Fruit fly (Drosophila melanogaster) whole organism, embryonic: ENCODE results near the gene Larp7.
A peak's percentile ranks its signal among the peaks of the same experiment; 100 is the strongest.

Experiments
- ATbp ChIP-seq: fragments of 200-800 bp; sonication (Bioruptor generic); optimal IDR thresholded peaks from 2 replicates; lab custom pipeline; 2017; ENCODE audit warnings: missing biosample characterization, mild to moderate bottlenecking, missing genetic modification characterization, missing genetic modification reagents
- Awh ChIP-seq: fragments of 200-800 bp; sonication (Bioruptor generic); IDR thresholded peaks from 2 replicates; pipeline ENCODE4, ENCODE4 v1.3.6; 2022; ENCODE audit warnings: missing biosample characterization, missing genetic modification characterization
- Bgb ChIP-seq: fragments of 200-800 bp; sonication (Bioruptor generic); IDR thresholded peaks from 2 replicates; pipeline ENCODE4 v1.3.6; 2022; ENCODE audit warnings: missing biosample characterization, missing genetic modification characterization; ENCODE audit not compliant: partially characterized antibody
- CG10543 ChIP-seq: fragments of 200-800 bp; sonication (Bioruptor generic); optimal IDR thresholded peaks from 3 replicates; lab custom pipeline; 2017; ENCODE audit warnings: missing biosample characterization, mild to moderate bottlenecking, missing genetic modification characterization, moderate library complexity
- CG12659 ChIP-seq: fragments of 200-800 bp; sonication (Bioruptor generic); optimal IDR thresholded peaks from 3 replicates; lab custom pipeline; 2017; ENCODE audit warnings: mild to moderate bottlenecking, missing biosample characterization, missing genetic modification reagents, missing genetic modification characterization
- CG12769 ChIP-seq: fragments of 200-800 bp; sonication (Bioruptor generic); optimal IDR thresholded peaks from 2 replicates; lab custom pipeline; 2019; ENCODE audit warnings: missing biosample characterization, mild to moderate bottlenecking, missing genetic modification characterization, moderate library complexity
- CG13894 ChIP-seq: fragments of 200-800 bp; sonication (Bioruptor generic); optimal IDR thresholded peaks from 3 replicates; lab custom pipeline; 2018; ENCODE audit warnings: missing biosample characterization, mild to moderate bottlenecking, missing genetic modification characterization, moderate library complexity
- CG18476 ChIP-seq: fragments of 200-800 bp; sonication (Bioruptor generic); optimal IDR thresholded peaks from 2 replicates; lab custom pipeline; 2016; ENCODE audit warnings: missing biosample characterization, mild to moderate bottlenecking, missing genetic modification characterization
- CG31388 ChIP-seq: fragments of 200-800 bp; sonication (Bioruptor generic); optimal IDR thresholded peaks from 2 replicates; lab custom pipeline; 2016; ENCODE audit warnings: missing biosample characterization, missing genetic modification characterization
- CG3163 ChIP-seq: fragments of 200-800 bp; sonication (Bioruptor generic); optimal IDR thresholded peaks from 3 replicates; lab custom pipeline; 2016; ENCODE audit warnings: missing biosample characterization, missing genetic modification characterization
- CG4730 ChIP-seq: fragments of 200-800 bp; sonication (Bioruptor generic); IDR thresholded peaks from 2 replicates; pipeline ENCODE4 v1.3.6; 2022; ENCODE audit warnings: missing biosample characterization, missing genetic modification characterization
- CG6175 ChIP-seq: fragments of 200-800 bp; sonication (Bioruptor generic); IDR thresholded peaks from 3 replicates; pipeline ENCODE4 v1.3.6; 2022; ENCODE audit warnings: missing biosample characterization, missing genetic modification characterization
- CG6654 ChIP-seq: fragments of 200-800 bp; sonication (Bioruptor generic); optimal IDR thresholded peaks from 2 replicates; lab custom pipeline; 2017; ENCODE audit warnings: missing biosample characterization, mild to moderate bottlenecking, missing genetic modification characterization
- CG6765 ChIP-seq: fragments of 200-800 bp; sonication (Bioruptor generic); optimal IDR thresholded peaks from 3 replicates; lab custom pipeline; 2017; ENCODE audit warnings: missing biosample characterization, mild to moderate bottlenecking, missing genetic modification characterization
- CG6813 ChIP-seq: fragments of 200-800 bp; sonication (Bioruptor generic); optimal IDR thresholded peaks from 2 replicates; lab custom pipeline; 2017; ENCODE audit warnings: missing biosample characterization, missing genetic modification characterization, mild to moderate bottlenecking, moderate library complexity, missing genetic modification reagents
- CG8478 ChIP-seq: fragments of >200 bp; optimal IDR thresholded peaks from 2 replicates; lab custom pipeline; 2018
- CkIIα-i1 ChIP-seq: fragments of 200-800 bp; sonication (Bioruptor generic); IDR thresholded peaks from 2 replicates; pipeline ENCODE4 v1.3.6; 2022; ENCODE audit warnings: missing biosample characterization, missing genetic modification characterization
- Doc3 ChIP-seq: fragments of 200-800 bp; sonication (Bioruptor generic); IDR thresholded peaks from 3 replicates; pipeline ENCODE4 v1.3.6; 2022; ENCODE audit warnings: missing biosample characterization, missing genetic modification characterization; ENCODE audit not compliant: partially characterized antibody
- E2f2 ChIP-seq: fragments of 200-800 bp; sonication (Bioruptor generic); IDR thresholded peaks from 2 replicates; pipeline ENCODE4 v1.3.6; 2022; ENCODE audit warnings: missing biosample characterization, missing genetic modification characterization
- HLHmδ ChIP-seq: fragments of 200-800 bp; sonication (Bioruptor generic); optimal IDR thresholded peaks from 2 replicates; lab custom pipeline; 2018; ENCODE audit warnings: missing biosample characterization, mild to moderate bottlenecking, missing genetic modification characterization, moderate library complexity
- Jarid2 ChIP-seq: fragments of 200-800 bp; sonication (Bioruptor generic); optimal IDR thresholded peaks from 3 replicates; lab custom pipeline; 2017; ENCODE audit warnings: mild to moderate bottlenecking, missing biosample characterization, missing genetic modification reagents, missing genetic modification characterization
- Med ChIP-seq: fragments of 200-800 bp; sonication (Bioruptor generic); peaks from one replicate; lab custom pipeline; 2016; ENCODE audit warnings: missing biosample characterization, missing genetic modification characterization, mild to moderate bottlenecking, inconsistent platforms, moderate library complexity
- NC2β ChIP-seq: fragments of 200-800 bp; sonication (Bioruptor generic); optimal IDR thresholded peaks from 2 replicates; lab custom pipeline; 2016; ENCODE audit warnings: missing biosample characterization, missing genetic modification characterization
- NFAT ChIP-seq: fragments of 200-800 bp; sonication (Bioruptor generic); IDR thresholded peaks from 2 replicates; pipeline ENCODE4 v1.3.6; 2022; ENCODE audit warnings: missing biosample characterization, missing genetic modification characterization
- Scr ChIP-seq: fragments of 200-800 bp; sonication (Bioruptor generic); IDR thresholded peaks from 2 replicates; pipeline ENCODE4 v1.3.6; 2022; ENCODE audit warnings: missing biosample characterization, missing genetic modification characterization; ENCODE audit not compliant: partially characterized antibody
- Sox102F ChIP-seq: fragments of 200-800 bp; sonication (Bioruptor generic); optimal IDR thresholded peaks from 2 replicates; lab custom pipeline; 2018; ENCODE audit warnings: missing biosample characterization, mild to moderate bottlenecking, missing genetic modification characterization, moderate library complexity
- Xrp1 ChIP-seq: fragments of 200-800 bp; sonication (Bioruptor generic); IDR thresholded peaks from 2 replicates; pipeline ENCODE4 v1.3.6; 2022; ENCODE audit warnings: missing biosample characterization, missing genetic modification characterization
- ara ChIP-seq: fragments of 200-800 bp; sonication (Bioruptor generic); IDR thresholded peaks from 2 replicates; pipeline ENCODE4 v1.3.6; 2022; ENCODE audit warnings: missing biosample characterization, missing genetic modification characterization
- ase ChIP-seq: fragments of 200-800 bp; sonication (Bioruptor generic); IDR thresholded peaks from 3 replicates; pipeline ENCODE4 v1.3.6; 2022; ENCODE audit warnings: missing biosample characterization, missing genetic modification characterization
- ash1 ChIP-seq: fragments of 200-800 bp; sonication (Bioruptor generic); optimal IDR thresholded peaks from 2 replicates; lab custom pipeline; 2018; ENCODE audit warnings: missing biosample characterization, mild to moderate bottlenecking, missing genetic modification characterization
- ato ChIP-seq: fragments of 200-800 bp; sonication (Bioruptor generic); IDR thresholded peaks from 2 replicates; pipeline ENCODE4 v1.3.6; 2022; ENCODE audit warnings: missing biosample characterization, missing genetic modification characterization; ENCODE audit not compliant: partially characterized antibody
- bcd ChIP-seq: fragments of 200-800 bp; sonication (Bioruptor generic); optimal IDR thresholded peaks from 2 replicates; lab custom pipeline; 2017; ENCODE audit warnings: missing biosample characterization, mild to moderate bottlenecking, missing genetic modification characterization
- br ChIP-seq: fragments of >200 bp; optimal IDR thresholded peaks from 2 replicates; lab custom pipeline; 2017
- chm ChIP-seq: fragments of 200-800 bp; sonication (Bioruptor generic); IDR thresholded peaks from 2 replicates; pipeline ENCODE4 v1.3.6; 2022; ENCODE audit warnings: missing biosample characterization, missing genetic modification characterization
- croc ChIP-seq: fragments of 200-800 bp; sonication (Bioruptor generic); conservative IDR thresholded peaks from 3 replicates; pipeline ENCODE4 v1.3.6; 2022; ENCODE audit warnings: missing biosample characterization, missing genetic modification characterization
- emc ChIP-seq: fragments of 200-800 bp; sonication (Bioruptor generic); optimal IDR thresholded peaks from 2 replicates; lab custom pipeline; 2016; ENCODE audit warnings: missing biosample characterization, missing genetic modification characterization
- esg ChIP-seq: fragments of 200-800 bp; sonication (Bioruptor generic); conservative IDR thresholded peaks from 2 replicates; pipeline ENCODE4 v1.3.6; 2022; ENCODE audit warnings: missing biosample characterization, missing genetic modification characterization
- fd102C ChIP-seq: fragments of 200-800 bp; sonication (Bioruptor generic); optimal IDR thresholded peaks from 2 replicates; lab custom pipeline; 2018; ENCODE audit warnings: missing biosample characterization, mild to moderate bottlenecking, missing genetic modification characterization, moderate library complexity
- grn ChIP-seq: fragments of 200-800 bp; sonication (Bioruptor generic); optimal IDR thresholded peaks from 3 replicates; lab custom pipeline; 2017; ENCODE audit warnings: missing biosample characterization, missing genetic modification characterization
- jumu ChIP-seq: fragments of 200-800 bp; sonication (Bioruptor generic); optimal IDR thresholded peaks from 3 replicates; lab custom pipeline; 2016; ENCODE audit warnings: missing biosample characterization, missing genetic modification characterization
- org-1 ChIP-seq: fragments of 200-800 bp; sonication (Bioruptor generic); optimal IDR thresholded peaks from 2 replicates; lab custom pipeline; 2017; ENCODE audit warnings: missing biosample characterization, missing genetic modification characterization
- peb ChIP-seq: fragments of 200-800 bp; sonication (Bioruptor generic); IDR thresholded peaks from 2 replicates; pipeline ENCODE4 v1.3.6; 2022; ENCODE audit warnings: missing biosample characterization, missing genetic modification characterization
- pho ChIP-seq: fragments of 200-800 bp; sonication (Bioruptor generic); optimal IDR thresholded peaks from 2 replicates; lab custom pipeline; 2016; ENCODE audit warnings: missing biosample characterization, missing genetic modification characterization
- pros ChIP-seq: fragments of 200-800 bp; sonication (Bioruptor generic); optimal IDR thresholded peaks from 3 replicates; lab custom pipeline; 2019; ENCODE audit warnings: missing biosample characterization, mild to moderate bottlenecking, missing genetic modification characterization, moderate library complexity
- schlank ChIP-seq: fragments of 200-800 bp; sonication (Bioruptor generic); optimal IDR thresholded peaks from 2 replicates; lab custom pipeline; 2018; ENCODE audit warnings: missing biosample characterization, mild to moderate bottlenecking, missing genetic modification characterization
- sim ChIP-seq: fragments of 200-800 bp; sonication (Bioruptor generic); IDR thresholded peaks from 2 replicates; pipeline ENCODE4 v1.3.6; 2022; ENCODE audit warnings: missing biosample characterization, missing genetic modification characterization
- stc ChIP-seq: fragments of 200-800 bp; sonication (Bioruptor generic); IDR thresholded peaks from 2 replicates; pipeline ENCODE4 v1.3.6; 2022; ENCODE audit warnings: missing biosample characterization, missing genetic modification characterization
- tin ChIP-seq: fragments of 200-800 bp; sonication (Bioruptor generic); optimal IDR thresholded peaks from 3 replicates; lab custom pipeline; 2016; ENCODE audit warnings: missing biosample characterization, missing genetic modification characterization
- tio ChIP-seq: fragments of 200-800 bp; sonication (Bioruptor generic); optimal IDR thresholded peaks from 2 replicates; lab custom pipeline; 2017; ENCODE audit warnings: missing biosample characterization, missing genetic modification characterization, inconsistent platforms
- tx ChIP-seq: fragments of 200-800 bp; sonication (Bioruptor generic); optimal IDR thresholded peaks from 2 replicates; lab custom pipeline; 2016; ENCODE audit warnings: missing biosample characterization, missing genetic modification characterization
- yki ChIP-seq: fragments of >200 bp; optimal IDR thresholded peaks from 3 replicates; lab custom pipeline; 2018
- z ChIP-seq: fragments of 200-800 bp; sonication (Bioruptor generic); IDR thresholded peaks from 3 replicates; pipeline ENCODE4 v1.3.6; 2022; ENCODE audit warnings: missing biosample characterization, missing genetic modification characterization

Gene Larp7

dm6 chrX:9196362-9196761, 47.3 kb upstream of the Larp7 start, which contains the start of gene CG12118 (continued):
- TF ChIP-seq chm (GFP tag; lab: Robert Waterston, UW), result peak; percentile 92
- peak; percentile 12 for TF ChIP-seq tx (GFP tag; lab: Kevin White, UChicago)
- no peak for TF ChIP-seq CG12769 (tag; lab: Kevin White, UChicago)
- peak; percentile 79 for TF ChIP-seq tin (GFP tag; lab: Kevin White, UChicago)
- peak; percentile 76 for TF ChIP-seq tio
- TF ChIP-seq CG10543 (GFP tag; lab: Kevin White, UChicago), result peak; percentile 50
- peak; percentile 80 for TF ChIP-seq Xrp1 (GFP tag; lab: Robert Waterston, UW)
- TF ChIP-seq HLHmδ (GFP tag; lab: Kevin White, UChicago), result no peak
- peak; percentile 39; the same call in 2 of the 3 replicates for TF ChIP-seq croc (GFP tag; lab: Robert Waterston, UW)
- no peak for TF ChIP-seq CkIIα-i1 (GFP tag; lab: Robert Waterston, UW)
- peak; percentile 17 for TF ChIP-seq CG6813 (GFP tag; lab: Kevin White, UChicago)
- peak; percentile 95 for TF ChIP-seq Scr (GFP tag; lab: Robert Waterston, UW)
- peak; percentile 65 for TF ChIP-seq ato (GFP tag; lab: Robert Waterston, UW)
- peak; percentile 58 for TF ChIP-seq bcd
- TF ChIP-seq grn (GFP tag; lab: Kevin White, UChicago), result peak; percentile 21
- no peak for TF ChIP-seq schlank (tag; lab: Kevin White, UChicago)
- TF ChIP-seq emc, result no peak
- TF ChIP-seq yki (lab: Kevin White, UChicago), result no peak
- 0 out of 3 replicates have a peak, but pooled peaks have one; percentile 22 for TF ChIP-seq CG6175
- no peak for TF ChIP-seq pros (GFP tag; lab: Kevin White, UChicago)
- no peak for TF ChIP-seq br (lab: Kevin White, UChicago)
- TF ChIP-seq pho (GFP tag; lab: Kevin White, UChicago), result peak; percentile 56
- peak; percentile 87 for TF ChIP-seq Sox102F (GFP tag; lab: Kevin White, UChicago)
- peak; percentile 95 for TF ChIP-seq Doc3 (GFP tag; lab: Robert Waterston, UW)
- TF ChIP-seq z (GFP tag; lab: Robert Waterston, UW), result no peak
- TF ChIP-seq stc (GFP tag; lab: Robert Waterston, UW), result peak; percentile 66; the same call in 1 of the 2 replicates
- TF ChIP-seq CG12659 (GFP tag; lab: Kevin White, UChicago), result peak; percentile 74
- peak; percentile 61 for TF ChIP-seq Med (GFP tag; lab: Kevin White, UChicago)
- TF ChIP-seq E2f2 (GFP tag; lab: Robert Waterston, UW), result peak; percentile 92
- no peak for TF ChIP-seq ash1 (GFP tag; lab: Kevin White, UChicago)
- peak; percentile 42 for TF ChIP-seq CG31388
- TF ChIP-seq CG6765 (GFP tag; lab: Kevin White, UChicago), result no peak
- no peak for TF ChIP-seq CG3163 (GFP tag; lab: Kevin White, UChicago)
- TF ChIP-seq CG13894, result peak; percentile 75
- TF ChIP-seq Jarid2 (GFP tag; lab: Kevin White, UChicago), result no peak
- peak; percentile 73 for TF ChIP-seq ara (GFP tag; lab: Robert Waterston, UW)
- peak; percentile 28 for TF ChIP-seq org-1 (GFP tag; lab: Kevin White, UChicago)
- TF ChIP-seq CG8478, result no peak
- TF ChIP-seq CG4730 (GFP tag; lab: Robert Waterston, UW), result peak; percentile 59; the same call in 1 of the 2 replicates
- TF ChIP-seq peb (GFP tag; lab: Robert Waterston, UW), result peak; percentile 38; the same call in 1 of the 2 replicates
- no peak for TF ChIP-seq jumu (GFP tag; lab: Kevin White, UChicago)
- TF ChIP-seq Awh, result peak; percentile 79; the same call in 1 of the 2 replicates
- TF ChIP-seq sim, result no peak
- TF ChIP-seq CG6654, result no peak
- TF ChIP-seq ase, result peak; percentile 71; the same call in 2 of the 3 replicates
- TF ChIP-seq esg (GFP tag; lab: Robert Waterston, UW), result peak; percentile 70
- peak; percentile 78 for TF ChIP-seq NFAT (GFP tag; lab: Robert Waterston, UW)
- TF ChIP-seq NC2β (GFP tag; lab: Kevin White, UChicago), result peak; percentile 46
- peak; percentile 30 for TF ChIP-seq ATbp (GFP tag; lab: Kevin White, UChicago)
- TF ChIP-seq CG18476 (GFP tag; lab: Kevin White, UChicago), result peak; percentile 73
- TF ChIP-seq fd102C (GFP tag; lab: Kevin White, UChicago), result no peak
- TF ChIP-seq Bgb (GFP tag; lab: Robert Waterston, UW), result peak; percentile 91
